Fruit fly (Drosophila melanogaster) whole organism, embryonic: ENCODE data around the gene CG32354.
A peak's percentile ranks its signal among the peaks of the same experiment; 100 is the strongest.

Source experiments
- Ada2b ChIP-seq: fragments of 200-800 bp; sonication (Bioruptor generic); IDR thresholded peaks from 2 replicates; pipeline ENCODE4 v1.3.6; 2022; ENCODE audit warnings: missing biosample characterization, missing genetic modification characterization
- Adf1 ChIP-seq: fragments of 200-800 bp; sonication (Bioruptor generic); IDR thresholded peaks from 2 replicates; pipeline ENCODE4 v1.3.6; 2022; ENCODE audit warnings: missing biosample characterization, missing genetic modification characterization
- Aef1 ChIP-seq: fragments of 200-800 bp; sonication (Bioruptor generic); IDR thresholded peaks from 3 replicates; pipeline ENCODE4 v1.3.6; 2022; ENCODE audit warnings: missing biosample characterization, missing genetic modification characterization
- Atf-2 ChIP-seq: fragments of 200-800 bp; sonication (Bioruptor generic); optimal IDR thresholded peaks from 2 replicates; lab custom pipeline; 2016; ENCODE audit warnings: missing biosample characterization, missing genetic modification characterization
- CG10462 ChIP-seq: fragments of 200-800 bp; sonication (Bioruptor generic); optimal IDR thresholded peaks from 2 replicates; lab custom pipeline; 2016; ENCODE audit warnings: missing biosample characterization, missing genetic modification characterization
- CG10959 ChIP-seq: fragments of 200-800 bp; sonication (Bioruptor generic); IDR thresholded peaks from 2 replicates; pipeline ENCODE4 v1.3.6; 2022; ENCODE audit warnings: missing biosample characterization, missing genetic modification characterization
- CG10979 ChIP-seq: fragments of 200-800 bp; sonication (Bioruptor generic); optimal IDR thresholded peaks from 2 replicates; lab custom pipeline; 2018; ENCODE audit warnings: missing biosample characterization, mild to moderate bottlenecking, missing genetic modification characterization, moderate library complexity
- CG11504 ChIP-seq: fragments of 200-800 bp; sonication (Bioruptor generic); optimal IDR thresholded peaks from 3 replicates; lab custom pipeline; 2019; ENCODE audit warnings: missing biosample characterization, mild to moderate bottlenecking, missing genetic modification characterization, moderate library complexity
- CG15479 ChIP-seq: fragments of 200-800 bp; sonication (Bioruptor generic); optimal IDR thresholded peaks from 3 replicates; lab custom pipeline; 2019; ENCODE audit warnings: missing biosample characterization, mild to moderate bottlenecking, missing genetic modification characterization, moderate library complexity
- CG17568 ChIP-seq: fragments of 200-800 bp; sonication (Bioruptor generic); optimal IDR thresholded peaks from 2 replicates; lab custom pipeline; 2018; ENCODE audit warnings: missing biosample characterization, mild to moderate bottlenecking, missing genetic modification characterization, moderate library complexity
- CG18599 ChIP-seq: fragments of 200-800 bp; sonication (Bioruptor generic); optimal IDR thresholded peaks from 3 replicates; lab custom pipeline; 2017; ENCODE audit warnings: missing biosample characterization, missing genetic modification characterization, mild to moderate bottlenecking, moderate library complexity, missing genetic modification reagents
- CG2116 ChIP-seq: fragments of 200-800 bp; sonication (Bioruptor generic); optimal IDR thresholded peaks from 3 replicates; lab custom pipeline; 2018; ENCODE audit warnings: missing biosample characterization, mild to moderate bottlenecking, missing genetic modification characterization
- CG30431 ChIP-seq: fragments of 200-800 bp; sonication (Bioruptor generic); optimal IDR thresholded peaks from 2 replicates; lab custom pipeline; 2017; ENCODE audit warnings: missing biosample characterization, missing genetic modification characterization
- CG34224 ChIP-seq: fragments of 200-800 bp; sonication (Bioruptor generic); IDR thresholded peaks from 3 replicates; pipeline ENCODE4 v1.3.6; 2022; ENCODE audit warnings: missing biosample characterization, missing genetic modification characterization; ENCODE audit not compliant: partially characterized antibody
- CG3995 ChIP-seq: fragments of 200-800 bp; sonication (Bioruptor generic); optimal IDR thresholded peaks from 3 replicates; lab custom pipeline; 2016; ENCODE audit warnings: missing biosample characterization, missing genetic modification characterization
- CG4707 ChIP-seq: fragments of 200-800 bp; sonication (Bioruptor generic); optimal IDR thresholded peaks from 2 replicates; lab custom pipeline; 2018; ENCODE audit warnings: missing biosample characterization, mild to moderate bottlenecking, missing genetic modification characterization, moderate library complexity
- CG7372 ChIP-seq: fragments of 200-800 bp; sonication (Bioruptor generic); IDR thresholded peaks from 2 replicates; pipeline ENCODE4 v1.3.6; 2022; ENCODE audit warnings: missing biosample characterization, missing genetic modification characterization
- CG8290 ChIP-seq, 3 experiments: fragments of 200-800 bp; sonication (Bioruptor generic); optimal IDR thresholded peaks; 2 replicates each; lab custom pipeline; 2016 to 2019; ENCODE audit warnings: missing biosample characterization in 3 of 3, missing genetic modification characterization in 3 of 3, mild to moderate bottlenecking in 2 of 3, moderate library complexity in 1 of 3
- CG8924 ChIP-seq: fragments of 200-800 bp; optimal IDR thresholded peaks from 3 replicates; lab custom pipeline; 2019; ENCODE audit warnings: missing biosample characterization, mild to moderate bottlenecking, missing genetic modification characterization, moderate library complexity
- CG9876 ChIP-seq: fragments of 200-800 bp; sonication (Bioruptor generic); optimal IDR thresholded peaks from 2 replicates; lab custom pipeline; 2016; ENCODE audit warnings: missing biosample characterization, missing genetic modification characterization
- CG9932 ChIP-seq: fragments of 200-800 bp; sonication (Bioruptor generic); IDR thresholded peaks from 2 replicates; pipeline ENCODE4 v1.3.6; 2022; ENCODE audit warnings: missing biosample characterization, missing genetic modification characterization
- Camta ChIP-seq: fragments of 200-800 bp; sonication (Bioruptor generic); optimal IDR thresholded peaks from 2 replicates; lab custom pipeline; 2016; ENCODE audit warnings: missing biosample characterization, missing genetic modification characterization
- Dref ChIP-seq: fragments of 200-800 bp; sonication (Bioruptor generic); IDR thresholded peaks from 2 replicates; pipeline ENCODE4 v1.3.6; 2022; ENCODE audit warnings: missing biosample characterization, missing genetic modification characterization
- ERR ChIP-seq: fragments of 200-800 bp; sonication (Bioruptor generic); optimal IDR thresholded peaks from 2 replicates; lab custom pipeline; 2016; ENCODE audit warnings: missing biosample characterization, missing genetic modification characterization
- Ets97D ChIP-seq: fragments of 200-800 bp; sonication (Bioruptor generic); optimal IDR thresholded peaks from 3 replicates; lab custom pipeline; 2016; ENCODE audit warnings: missing biosample characterization, missing genetic modification characterization
- MESR4 ChIP-seq: fragments of 200-800 bp; sonication (Bioruptor generic); optimal IDR thresholded peaks from 2 replicates; lab custom pipeline; 2018; ENCODE audit warnings: missing biosample characterization, mild to moderate bottlenecking, missing genetic modification characterization, moderate library complexity
- Meics ChIP-seq: fragments of 200-800 bp; sonication (Bioruptor generic); optimal IDR thresholded peaks from 2 replicates; lab custom pipeline; 2017; ENCODE audit warnings: missing biosample characterization, mild to moderate bottlenecking, missing genetic modification characterization
- Mes4 ChIP-seq: fragments of 200-800 bp; sonication (Bioruptor generic); optimal IDR thresholded peaks from 2 replicates; lab custom pipeline; 2016; ENCODE audit warnings: missing biosample characterization, missing genetic modification characterization
- Mrtf ChIP-seq: fragments of 200-800 bp; sonication (Bioruptor generic); IDR thresholded peaks from 3 replicates; pipeline ENCODE4 v1.3.6; 2022; ENCODE audit warnings: missing biosample characterization, missing genetic modification characterization
- Myb ChIP-seq: fragments of 200-800 bp; sonication (Bioruptor generic); optimal IDR thresholded peaks from 2 replicates; lab custom pipeline; 2016; ENCODE audit warnings: missing biosample characterization, missing genetic modification characterization
- Neu2 ChIP-seq: fragments of 200-800 bp; sonication (Bioruptor generic); optimal IDR thresholded peaks from 3 replicates; lab custom pipeline; 2016; ENCODE audit warnings: missing biosample characterization, missing genetic modification characterization, borderline replicate concordance
- Rfx ChIP-seq: fragments of 200-800 bp; sonication (Bioruptor generic); IDR thresholded peaks from 2 replicates; pipeline ENCODE4 v1.3.6; 2022; ENCODE audit warnings: missing biosample characterization, missing genetic modification characterization
- Sox102F ChIP-seq: fragments of 200-800 bp; sonication (Bioruptor generic); optimal IDR thresholded peaks from 2 replicates; lab custom pipeline; 2018; ENCODE audit warnings: missing biosample characterization, mild to moderate bottlenecking, missing genetic modification characterization, moderate library complexity
- Sry-δ ChIP-seq: fragments of 200-800 bp; sonication (Bioruptor generic); optimal IDR thresholded peaks from 2 replicates; lab custom pipeline; 2016; ENCODE audit warnings: missing biosample characterization, missing genetic modification characterization
- bbx ChIP-seq: fragments of 200-800 bp; sonication (Bioruptor generic); IDR thresholded peaks from 2 replicates; pipeline ENCODE4 v1.3.6; 2022; ENCODE audit warnings: missing biosample characterization, missing genetic modification characterization; ENCODE audit not compliant: partially characterized antibody
- ci ChIP-seq: fragments of 200-800 bp; sonication (Bioruptor generic); IDR thresholded peaks from 3 replicates; pipeline ENCODE4 v1.3.6; 2022; ENCODE audit warnings: missing biosample characterization, missing genetic modification characterization
- corto ChIP-seq: fragments of 200-800 bp; sonication (Bioruptor generic); optimal IDR thresholded peaks from 2 replicates; lab custom pipeline; 2016; ENCODE audit warnings: missing biosample characterization, mild to moderate bottlenecking, missing genetic modification characterization, moderate library complexity
- da ChIP-seq: fragments of 200-800 bp; sonication (Bioruptor generic); optimal IDR thresholded peaks from 2 replicates; lab custom pipeline; 2016; ENCODE audit warnings: missing biosample characterization, missing genetic modification characterization
- eve ChIP-seq, 2 experiments: fragments of >200 bp; optimal IDR thresholded peaks; 2 replicates each; lab custom pipeline; 2017; ENCODE audit warnings: missing biosample characterization in 2 of 2, missing genetic modification characterization in 2 of 2
- gsb-n ChIP-seq: fragments of 200-800 bp; sonication (Bioruptor generic); optimal IDR thresholded peaks from 3 replicates; lab custom pipeline; 2018; ENCODE audit warnings: missing biosample characterization, mild to moderate bottlenecking, missing genetic modification characterization
- hb ChIP-seq: fragments of 200-800 bp; sonication (Bioruptor generic); IDR thresholded peaks from 3 replicates; pipeline ENCODE4 v1.3.6; 2022; ENCODE audit warnings: missing biosample characterization, missing genetic modification characterization; ENCODE audit not compliant: partially characterized antibody
- mam ChIP-seq: fragments of 200-800 bp; sonication (Bioruptor generic); optimal IDR thresholded peaks from 3 replicates; lab custom pipeline; 2016; ENCODE audit warnings: missing biosample characterization, missing genetic modification characterization
- pb ChIP-seq: fragments of 200-800 bp; sonication (Bioruptor generic); optimal IDR thresholded peaks from 3 replicates; lab custom pipeline; 2016; ENCODE audit warnings: missing biosample characterization, missing genetic modification characterization
- slou ChIP-seq: fragments of 200-800 bp; sonication (Bioruptor generic); optimal IDR thresholded peaks from 3 replicates; lab custom pipeline; 2016; ENCODE audit warnings: missing biosample characterization, missing genetic modification characterization
- tll ChIP-seq, 2 experiments: fragments of 200-800 bp in 1 of 2; fragments of >200 bp in 1 of 2; sonication (Bioruptor generic) in 1 of 2; optimal IDR thresholded peaks; 2 replicates each; lab custom pipeline; 2017 to 2019; ENCODE audit warnings: missing biosample characterization in 2 of 2, missing genetic modification characterization in 2 of 2, mild to moderate bottlenecking in 1 of 2, moderate library complexity in 1 of 2
- unc-4 ChIP-seq: fragments of 200-800 bp; sonication (Bioruptor generic); IDR thresholded peaks from 2 replicates; pipeline ENCODE4 v1.3.6; 2022; ENCODE audit warnings: missing biosample characterization, missing genetic modification characterization; ENCODE audit not compliant: partially characterized antibody
- vnd ChIP-seq: fragments of 200-800 bp; sonication (Bioruptor generic); IDR thresholded peaks from 3 replicates; pipeline ENCODE4 v1.3.6; 2022; ENCODE audit warnings: missing biosample characterization, missing genetic modification characterization; ENCODE audit not compliant: partially characterized antibody
- vvl ChIP-seq: fragments of 200-800 bp; sonication (Bioruptor generic); IDR thresholded peaks from 2 replicates; pipeline ENCODE4 v1.3.6; 2022; ENCODE audit warnings: missing biosample characterization, missing genetic modification characterization
- zfh1 ChIP-seq: fragments of 200-800 bp; sonication (Bioruptor generic); IDR thresholded peaks from 3 replicates; pipeline ENCODE4 v1.3.6; 2022; ENCODE audit warnings: missing biosample characterization, missing genetic modification characterization

The CG32354 gene

DNA sequence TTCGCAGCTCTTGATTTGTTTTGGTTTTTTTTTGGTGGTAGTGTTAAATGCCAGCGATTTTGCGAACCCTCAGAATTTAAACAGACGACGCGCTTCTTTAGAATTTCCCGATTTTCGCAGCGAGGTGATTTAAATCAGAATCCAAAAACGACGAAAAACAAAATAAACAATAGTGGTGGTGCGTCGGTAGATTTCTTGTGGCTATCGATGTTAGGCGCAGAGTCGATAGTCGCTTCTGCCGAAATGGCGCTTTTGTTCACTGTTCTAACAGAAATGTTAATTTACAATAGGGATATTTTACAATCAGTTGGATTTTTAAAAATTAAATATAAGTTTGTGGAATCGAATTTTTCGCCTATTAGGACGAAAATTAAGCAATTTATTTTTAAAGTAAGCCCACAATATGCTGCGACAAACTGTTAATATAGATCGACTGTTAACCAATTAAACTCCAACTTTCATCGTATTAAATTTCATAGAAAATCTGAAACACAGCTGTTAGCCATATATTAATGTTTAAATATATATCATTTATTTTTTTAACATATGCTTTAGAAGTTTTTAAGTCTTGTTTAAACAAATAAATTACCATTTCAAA is 27.3 kb upstream of the CG32354 start, which contains the start of gene CG6983:
Gene CG6983 (minus strand): TSS at position 176 of the 598 bp plus-strand sequence.
- TF ChIP-seq vnd (GFP tag; lab: Robert Waterston, UW) (peak; percentile 69; the same call in 2 of the 3 replicates), Sox102F (GFP tag; lab: Kevin White, UChicago) (peak; percentile 5), CG9876 (GFP tag; lab: Kevin White, UChicago) (no peak), CG10959 (GFP tag; lab: Robert Waterston, UW) (no peak), slou (no peak), Neu2 (GFP tag; lab: Kevin White, UChicago) (no peak), tll (GFP tag; optimal IDR thresholded peaks at IDR 0.05; lab: Kevin White, UChicago) (no peak), Atf-2 (no peak), CG2116 (GFP tag; lab: Kevin White, UChicago) (peak; percentile 66), Camta (GFP tag; lab: Kevin White, UChicago) (no peak), pb (GFP tag; lab: Kevin White, UChicago) (no peak), Dref (GFP tag; lab: Robert Waterston, UW) (peak; percentile 85), Ets97D (GFP tag; lab: Kevin White, UChicago) (no peak), Aef1 (GFP tag; lab: Robert Waterston, UW) (no peak), CG30431 (GFP tag; lab: Kevin White, UChicago) (no peak), CG18599 (GFP tag; lab: Kevin White, UChicago) (no peak), ERR (GFP tag; lab: Kevin White, UChicago) (no peak), Adf1 (peak; percentile 4; the same call in 1 of the 2 replicates), zfh1 (GFP tag; lab: Robert Waterston, UW) (0 out of 3 replicates have a peak, but pooled peaks have one; percentile 11), CG3995 (peak; percentile 83), CG9932 (GFP tag; lab: Robert Waterston, UW) (peak; percentile 8; the same call in 1 of the 2 replicates), Ada2b (no peak), vvl (GFP tag; lab: Robert Waterston, UW) (0 out of 2 replicates have a peak, but pooled peaks have one; percentile 6), CG11504 (tag; lab: Kevin White, UChicago) (no peak), gsb-n (tag; lab: Kevin White, UChicago) (no peak), corto (GFP tag; lab: Kevin White, UChicago) (peak; percentile 14), da (no peak), ci (GFP tag; lab: Robert Waterston, UW) (peak; percentile 77; the same call in 2 of the 3 replicates), CG10462 (no peak), bbx (GFP tag; lab: Robert Waterston, UW) (peak; percentile 83), mam (GFP tag; lab: Kevin White, UChicago) (no peak), eve (GFP tag; optimal IDR thresholded peaks at IDR 0.05; lab: Kevin White, UChicago) (no peak), CG34224 (GFP tag; lab: Robert Waterston, UW) (peak; percentile 75; the same call in 2 of the 3 replicates), CG17568 (peak; percentile 20), Myb (GFP tag; lab: Kevin White, UChicago) (peak; percentile 82), CG15479 (GFP tag; lab: Kevin White, UChicago) (no peak), CG4707 (GFP tag; lab: Kevin White, UChicago) (no peak), Meics (GFP tag; lab: Kevin White, UChicago) (no peak), Sry-δ (GFP tag; lab: Kevin White, UChicago) (peak; percentile 94), MESR4 (GFP tag; lab: Kevin White, UChicago) (peak; percentile 56), Mes4 (no peak), CG7372 (no peak), unc-4 (GFP tag; lab: Robert Waterston, UW) (peak; percentile 87), hb (peak; percentile 57; the same call in 1 of the 3 replicates), CG8290 (GFP tag; optimal IDR thresholded peaks at IDR 0.05; lab: Kevin White, UChicago) (no peak), CG8290 (tag; optimal IDR thresholded peaks at IDR 0.05; lab: Kevin White, UChicago) (peak in 1 of 2 experiments; percentile 6), CG10979 (no peak), Rfx (GFP tag; lab: Robert Waterston, UW) (peak; percentile 34; the same call in 1 of the 2 replicates), Mrtf (GFP tag; lab: Robert Waterston, UW) (no peak), CG8924 (tag; lab: Kevin White, UChicago) (peak; percentile 1)
